Fruit fly (Drosophila melanogaster): ENCODE results near the gene grn.

Gene grn

DNA sequence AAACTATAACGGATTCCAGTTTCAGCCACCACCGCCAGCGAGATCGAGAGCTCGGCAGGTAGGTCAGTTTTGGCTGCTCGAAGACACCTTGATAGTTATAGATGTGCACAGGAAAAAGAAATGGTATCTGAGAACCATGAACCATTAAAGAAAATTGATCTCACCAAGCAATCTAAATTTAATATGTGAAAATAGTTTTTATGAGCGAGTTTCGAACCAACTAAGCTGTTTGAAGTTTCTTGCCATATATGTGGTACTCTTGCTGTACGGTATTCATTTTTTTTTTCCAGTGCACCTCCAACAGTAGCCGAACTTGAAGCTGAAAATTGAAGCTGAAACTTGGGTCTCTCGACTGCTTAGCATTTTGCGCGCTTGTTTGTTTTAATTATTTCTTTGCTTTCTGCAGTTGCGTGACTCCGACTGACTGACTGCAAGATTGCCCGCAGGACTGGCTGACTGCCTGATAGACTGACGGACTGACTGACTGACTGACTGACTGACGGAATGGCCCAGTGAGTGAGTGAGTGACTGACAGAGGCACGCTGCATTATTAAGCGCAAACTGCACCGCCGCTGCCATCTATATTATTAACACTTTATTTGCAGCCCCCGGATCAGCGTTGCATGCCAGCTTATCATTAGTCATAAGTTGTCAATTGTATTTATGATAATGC lies 9.6 kb downstream of the grn start (continued):
- TF ChIP-seq CG10321 (GFP tag; IDR thresholded peaks at IDR 0.05), result no peak
- TF ChIP-seq CG7963 (GFP tag; IDR thresholded peaks at IDR 0.05; ENCODE audit: partially characterized antibody), result no peak
- TF ChIP-seq gcm2 (GFP tag; optimal IDR thresholded peaks at IDR 0.05), result peak; percentile 1
- TF ChIP-seq CG9727 (GFP tag; optimal IDR thresholded peaks at IDR 0.05), result peak; percentile 59
- TF ChIP-seq schlank (tag; optimal IDR thresholded peaks at IDR 0.05), result no peak
- TF ChIP-seq Abd-B (GFP tag; optimal IDR thresholded peaks at IDR 0.05), result peak; percentile 45
- peak; percentile 34 for TF ChIP-seq CG15696 (tag; optimal IDR thresholded peaks at IDR 0.05)
- TF ChIP-seq Mrtf (GFP tag; IDR thresholded peaks at IDR 0.05), result no peak
- peak; percentile 30; the same call in 2 of the 3 replicates for TF ChIP-seq B-H1 (GFP tag; IDR thresholded peaks at IDR 0.05)
- TF ChIP-seq CG12299 (tag; optimal IDR thresholded peaks at IDR 0.05), result no peak
- TF ChIP-seq Bgb (GFP tag; IDR thresholded peaks at IDR 0.05; ENCODE audit: partially characterized antibody), result no peak
- no peak for TF ChIP-seq Hey (tag; optimal IDR thresholded peaks at IDR 0.05)
- TF ChIP-seq zfh1 (GFP tag; IDR thresholded peaks at IDR 0.05), result peak; percentile 44; the same call in 1 of the 3 replicates
- peak; percentile 75 for TF ChIP-seq gem (tag; optimal IDR thresholded peaks at IDR 0.05)
- peak; percentile 32; the same call in 1 of the 2 replicates for TF ChIP-seq esg (GFP tag; conservative IDR thresholded peaks at IDR 0.05)
- TF ChIP-seq CoRest (tag; optimal IDR thresholded peaks at IDR 0.05), result peak; percentile 30
- no peak for TF ChIP-seq mirr (GFP tag; optimal IDR thresholded peaks at IDR 0.05)
- peak; percentile 35 for TF ChIP-seq CG8944 (GFP tag; optimal IDR thresholded peaks at IDR 0.05)
- peak; percentile 43; the same call in 1 of the 2 replicates for TF ChIP-seq ara (GFP tag; IDR thresholded peaks at IDR 0.05)
- peak; percentile 63 for TF ChIP-seq Oli (tag; optimal IDR thresholded peaks at IDR 0.05)
- peak; percentile 27; the same call in 1 of the 3 replicates for TF ChIP-seq so (GFP tag; IDR thresholded peaks at IDR 0.05)
- peak; percentile 56 for TF ChIP-seq Blimp-1 (GFP tag; optimal IDR thresholded peaks at IDR 0.05)
- TF ChIP-seq br (optimal IDR thresholded peaks at IDR 0.05), result no peak
- TF ChIP-seq dmrt99B (tag; optimal IDR thresholded peaks at IDR 0.05), result peak; percentile 69
- TF ChIP-seq inv (GFP tag; IDR thresholded peaks at IDR 0.05; ENCODE audit: partially characterized antibody), result no peak
- 0 out of 2 replicates have a peak, but pooled peaks have one; percentile 22 for TF ChIP-seq CG8765 (GFP tag; IDR thresholded peaks at IDR 0.05)
- TF ChIP-seq CG7556 (GFP tag; optimal IDR thresholded peaks at IDR 0.05), result no peak
- TF ChIP-seq Aef1 (GFP tag; IDR thresholded peaks at IDR 0.05), result no peak
- peak; percentile 14 for TF ChIP-seq disco-r (GFP tag; optimal IDR thresholded peaks at IDR 0.05)
- 0 out of 2 replicates have a peak, but pooled peaks have one; percentile 12 for TF ChIP-seq chm (GFP tag; IDR thresholded peaks at IDR 0.05)
- TF ChIP-seq CG3726 (GFP tag; IDR thresholded peaks at IDR 0.05), result no peak
- 0 out of 2 replicates have a peak, but pooled peaks have one; percentile 13 for TF ChIP-seq sens-2 (GFP tag; IDR thresholded peaks at IDR 0.05)
- TF ChIP-seq Ssrp (tag; optimal IDR thresholded peaks at IDR 0.05), result peak; percentile 33
- peak; percentile 18; the same call in 1 of the 2 replicates for TF ChIP-seq E2f2 (GFP tag; IDR thresholded peaks at IDR 0.05)
- no peak for TF ChIP-seq sr (GFP tag; IDR thresholded peaks at IDR 0.05)
- no peak for TF ChIP-seq CG1024 (GFP tag; IDR thresholded peaks at IDR 0.05)
- peak; percentile 24 for TF ChIP-seq ind (GFP tag; optimal IDR thresholded peaks at IDR 0.05)
- TF ChIP-seq bigmax (GFP tag; optimal IDR thresholded peaks at IDR 0.05), result no peak
- TF ChIP-seq CG10565 (GFP tag; optimal IDR thresholded peaks at IDR 0.05), result no peak
- peak; percentile 46 for TF ChIP-seq Xbp1 (GFP tag; optimal IDR thresholded peaks at IDR 0.05)
- TF ChIP-seq CG17829 (tag; optimal IDR thresholded peaks at IDR 0.05), result peak; percentile 37
- TF ChIP-seq gsb (GFP tag; IDR thresholded peaks at IDR 0.05), result no peak
- peak; percentile 25; the same call in 1 of the 2 replicates for TF ChIP-seq lmd (GFP tag; IDR thresholded peaks at IDR 0.05)
- TF ChIP-seq CG8924 (tag; optimal IDR thresholded peaks at IDR 0.05), result peak; percentile 31
- no peak for TF ChIP-seq hth (optimal IDR thresholded peaks at IDR 0.05)
- no peak for TF ChIP-seq pan (optimal IDR thresholded peaks at IDR 0.05)
- TF ChIP-seq pan (GFP tag; optimal IDR thresholded peaks at IDR 0.05 in 1 of 2, IDR thresholded peaks at IDR 0.05 in 1 of 2), result peak in 1 of 2 experiments; percentile 43
- peak; percentile 40; the same call in 1 of the 2 replicates for TF ChIP-seq Rx (GFP tag; IDR thresholded peaks at IDR 0.05)
- TF ChIP-seq dimm (GFP tag; IDR thresholded peaks at IDR 0.05), result no peak
- TF ChIP-seq gt (GFP tag; IDR thresholded peaks at IDR 0.05), result no peak
- peak; percentile 36 for TF ChIP-seq salm (tag; optimal IDR thresholded peaks at IDR 0.05)

Data from whole organism, embryonic.